Worm (Caenorhabditis elegans) whole organism, mixed stage, embryonic: ENCODE data around the gene srab-2.

Experiments
- cnd-1 ChIP-seq: fragments of 200-800 bp; sonication (Bioruptor generic); optimal IDR thresholded peaks from 2 replicates; lab custom pipeline; 2018; ENCODE audit warnings: mild to moderate bottlenecking, missing genetic modification characterization, missing compliant biosample characterization
- lsy-2 ChIP-seq: fragments of 150-350 bp; optimal IDR thresholded peaks from 2 replicates; lab custom pipeline; 2014; ENCODE audit warnings: missing biosample characterization, missing genetic modification characterization
- pha-4 ChIP-seq: fragments of 150-350 bp; optimal IDR thresholded peaks from 2 replicates; lab custom pipeline; 2018; ENCODE audit warnings: missing biosample characterization, missing genetic modification reagents, missing genetic modification characterization
- ztf-11 ChIP-seq: fragments of 150-350 bp; optimal IDR thresholded peaks from 2 replicates; lab custom pipeline; 2014; ENCODE audit warnings: missing biosample characterization, missing genetic modification characterization

- TF ChIP-seq lsy-2 (tag; lab: Kevin White, UChicago) (no peak), pha-4 (tag; lab: Kevin White, UChicago) (no peak), ztf-11 (tag; lab: Kevin White, UChicago) (no peak), cnd-1 (tag; lab: Kevin White, UChicago) (no peak)
Measured at ce11 chrV:5102017-5102416, 2.8 kb downstream of the srab-2 start, which contains the start of gene srab-1.
